Comparison of ENCODE assay signal across 5 fruit fly cellular contexts in genomic region chrX:6341678-6342077, dm6.
TF ChIP-seq lines count a peak whose summit lies in the region.

No protein-coding gene starts in this region.

- no peak for TF ChIP-seq CTCF in whole organism, embryonic (GFP tag; optimal IDR thresholded peaks at IDR 0.05; lab: Kevin White, UChicago)

TF ChIP-seq in whole organism, adult, 20 proteins besides CTCF, POLR2A, EP300 and RAD21 (continues in another document):
- TF ChIP-seq kay (GFP tag; lab: Kevin White, UChicago; ENCODE audit: borderline replicate concordance), result no peak
- no peak for TF ChIP-seq Crg-1 (GFP tag; optimal IDR thresholded peaks at IDR 0.05; lab: Kevin White, UChicago)
- peak; percentile 82 to 83 for TF ChIP-seq cnc (optimal IDR thresholded peaks at IDR 0.05; lab: Kevin White, UChicago)
- no peak for TF ChIP-seq CG11617 (GFP tag; optimal IDR thresholded peaks at IDR 0.05; lab: Kevin White, UChicago)
- TF ChIP-seq Mnt (GFP tag; optimal IDR thresholded peaks at IDR 0.05; lab: Kevin White, UChicago), result no peak
- no peak for TF ChIP-seq Clk (GFP tag; optimal IDR thresholded peaks at IDR 0.05; lab: Kevin White, UChicago)
- TF ChIP-seq Hr96 (GFP tag; optimal IDR thresholded peaks at IDR 0.05; lab: Kevin White, UChicago), result no peak
- no peak for TF ChIP-seq toe (GFP tag; optimal IDR thresholded peaks at IDR 0.05; lab: Kevin White, UChicago)
- TF ChIP-seq tj (GFP tag; optimal IDR thresholded peaks at IDR 0.05; lab: Kevin White, UChicago), result peak; percentile 68
- TF ChIP-seq CG5204 (GFP tag; optimal IDR thresholded peaks at IDR 0.05; lab: Kevin White, UChicago), result no peak
- no peak for TF ChIP-seq ovo (GFP tag; optimal IDR thresholded peaks at IDR 0.05; lab: Kevin White, UChicago)
- TF ChIP-seq CG12768 (GFP tag; optimal IDR thresholded peaks at IDR 0.05; lab: Kevin White, UChicago), result no peak
- no peak for TF ChIP-seq CG7045 (GFP tag; optimal IDR thresholded peaks at IDR 0.05; lab: Kevin White, UChicago)
- TF ChIP-seq CG14711 (tag; optimal IDR thresholded peaks at IDR 0.05; lab: Kevin White, UChicago), result no peak
- no peak for TF ChIP-seq bab1 (GFP tag; optimal IDR thresholded peaks at IDR 0.05; lab: Kevin White, UChicago)
- TF ChIP-seq CG33017 (tag; optimal IDR thresholded peaks at IDR 0.05; lab: Kevin White, UChicago), result no peak
- peak; percentile 35 for TF ChIP-seq cic (GFP tag; optimal IDR thresholded peaks at IDR 0.05; lab: Kevin White, UChicago)
- TF ChIP-seq CG7101 (tag; optimal IDR thresholded peaks at IDR 0.05; lab: Kevin White, UChicago), result no peak
- TF ChIP-seq pad (GFP tag; optimal IDR thresholded peaks at IDR 0.05; lab: Kevin White, UChicago), result no peak

TF ChIP-seq in whole organism, embryonic, 481 proteins besides CTCF, POLR2A, EP300 and RAD21 (continues in another document):
- TF ChIP-seq lov (optimal IDR thresholded peaks at IDR 0.05; lab: Kevin White, UChicago) (no peak), lov (GFP tag; IDR thresholded peaks at IDR 0.05; lab: Robert Waterston, UW) (no peak), Hr78 (GFP tag; optimal IDR thresholded peaks at IDR 0.05; lab: Kevin White, UChicago) (peak in 1 of 2 experiments; percentile 7), Sin3A (optimal IDR thresholded peaks at IDR 0.05; lab: Kevin White, UChicago) (no peak), Nf-YA (GFP tag; IDR thresholded peaks at IDR 0.05; lab: Robert Waterston, UW) (no peak), sens-2 (GFP tag; IDR thresholded peaks at IDR 0.05; lab: Robert Waterston, UW) (no peak), Drgx (GFP tag; IDR thresholded peaks at IDR 0.05; lab: Robert Waterston, UW) (no peak), Blimp-1 (GFP tag; optimal IDR thresholded peaks at IDR 0.05; lab: Kevin White, UChicago) (peak; percentile 6), CG43689 (GFP tag; IDR thresholded peaks at IDR 0.05; lab: Robert Waterston, UW) (no peak), oc (tag; optimal IDR thresholded peaks at IDR 0.05; lab: Kevin White, UChicago) (peak; percentile 5), ap (GFP tag; IDR thresholded peaks at IDR 0.05; lab: Robert Waterston, UW) (no peak), CG12769 (tag; optimal IDR thresholded peaks at IDR 0.05; lab: Kevin White, UChicago) (no peak), sens (GFP tag; lab: Kevin White, UChicago) (peak; percentile 25), CG11398 (GFP tag; optimal IDR thresholded peaks at IDR 0.05; lab: Kevin White, UChicago) (no peak), Myb (GFP tag; optimal IDR thresholded peaks at IDR 0.05; lab: Kevin White, UChicago) (no peak), wdn (GFP tag; IDR thresholded peaks at IDR 0.05; lab: Robert Waterston, UW) (no peak), Elba2 (GFP tag; optimal IDR thresholded peaks at IDR 0.05; lab: Kevin White, UChicago) (no peak), Trl (optimal IDR thresholded peaks at IDR 0.05; lab: Kevin White, UChicago) (peak in 1 of 2 experiments; percentile 25), Trl (GFP tag; optimal IDR thresholded peaks at IDR 0.05; lab: Kevin White, UChicago) (no peak), nom (GFP tag; optimal IDR thresholded peaks at IDR 0.05; lab: Kevin White, UChicago) (peak; percentile 7)

TF ChIP-seq in whole organism, prepupa, 60 proteins besides CTCF, POLR2A, EP300 and RAD21:
- peak; percentile 21 for TF ChIP-seq Blimp-1 (GFP tag; optimal IDR thresholded peaks at IDR 0.05; lab: Kevin White, UChicago)
- TF ChIP-seq Smox (GFP tag; optimal IDR thresholded peaks at IDR 0.05; lab: Kevin White, UChicago), result no peak

TF ChIP-seq in whole organism, pupa, 21 proteins besides CTCF, POLR2A, EP300 and RAD21:
- TF ChIP-seq EcR (GFP tag; optimal IDR thresholded peaks at IDR 0.05; lab: Kevin White, UChicago) (peak; percentile 1), CG9948 (tag; optimal IDR thresholded peaks at IDR 0.05; lab: Kevin White, UChicago) (no peak)

TF ChIP-seq in whole organism, wandering third instar larva, 38 proteins besides CTCF, POLR2A, EP300 and RAD21:
- TF ChIP-seq psq (GFP tag; optimal IDR thresholded peaks at IDR 0.05; lab: Kevin White, UChicago) (peak; percentile 43), HLH106 (tag; optimal IDR thresholded peaks at IDR 0.05; lab: Kevin White, UChicago) (no peak), Dfd (GFP tag; optimal IDR thresholded peaks at IDR 0.05; lab: Kevin White, UChicago) (no peak), Rel (GFP tag; optimal IDR thresholded peaks at IDR 0.05; lab: Kevin White, UChicago) (no peak), Rel (tag; optimal IDR thresholded peaks at IDR 0.05; lab: Kevin White, UChicago) (peak; percentile 7), dmrt93B (GFP tag; optimal IDR thresholded peaks at IDR 0.05; lab: Kevin White, UChicago) (no peak), Sp1 (GFP tag; optimal IDR thresholded peaks at IDR 0.05; lab: Kevin White, UChicago) (no peak), dl (GFP tag; optimal IDR thresholded peaks at IDR 0.05; lab: Kevin White, UChicago; ENCODE audit: insufficient read depth in 1 of 2, partially characterized antibody in 2 of 2) (no peak), foxo (GFP tag; optimal IDR thresholded peaks at IDR 0.05; lab: Kevin White, UChicago) (no peak), tai (GFP tag; optimal IDR thresholded peaks at IDR 0.05; lab: Kevin White, UChicago) (no peak), jim (GFP tag; optimal IDR thresholded peaks at IDR 0.05; lab: Kevin White, UChicago) (no peak), Hr83 (GFP tag; optimal IDR thresholded peaks at IDR 0.05; lab: Kevin White, UChicago; ENCODE audit: poor library complexity, severe bottlenecking) (no peak), Dif (GFP tag; optimal IDR thresholded peaks at IDR 0.05; lab: Kevin White, UChicago; ENCODE audit: partially characterized antibody) (no peak), CrebA (GFP tag; optimal IDR thresholded peaks at IDR 0.05; lab: Kevin White, UChicago; ENCODE audit: borderline replicate concordance) (no peak), Mio (GFP tag; optimal IDR thresholded peaks at IDR 0.05; lab: Kevin White, UChicago) (no peak)
TF ChIP-seq in whole organism, wandering third instar larva: peak in this region for 2.
